Worm (Caenorhabditis elegans) whole organism, L4 larva: ENCODE results near the gene ape-1.

ENCODE experiments used
- unc-39 ChIP-seq: sonication (generic microtip); optimal IDR thresholded peaks from 2 replicates; lab custom pipeline; 2017; ENCODE audit warnings: missing biosample characterization, missing genetic modification characterization
- zag-1 ChIP-seq: fragments of 150-350 bp; optimal IDR thresholded peaks from 2 replicates; lab custom pipeline; 2014; ENCODE audit warnings: missing biosample characterization, missing genetic modification characterization

DNA sequence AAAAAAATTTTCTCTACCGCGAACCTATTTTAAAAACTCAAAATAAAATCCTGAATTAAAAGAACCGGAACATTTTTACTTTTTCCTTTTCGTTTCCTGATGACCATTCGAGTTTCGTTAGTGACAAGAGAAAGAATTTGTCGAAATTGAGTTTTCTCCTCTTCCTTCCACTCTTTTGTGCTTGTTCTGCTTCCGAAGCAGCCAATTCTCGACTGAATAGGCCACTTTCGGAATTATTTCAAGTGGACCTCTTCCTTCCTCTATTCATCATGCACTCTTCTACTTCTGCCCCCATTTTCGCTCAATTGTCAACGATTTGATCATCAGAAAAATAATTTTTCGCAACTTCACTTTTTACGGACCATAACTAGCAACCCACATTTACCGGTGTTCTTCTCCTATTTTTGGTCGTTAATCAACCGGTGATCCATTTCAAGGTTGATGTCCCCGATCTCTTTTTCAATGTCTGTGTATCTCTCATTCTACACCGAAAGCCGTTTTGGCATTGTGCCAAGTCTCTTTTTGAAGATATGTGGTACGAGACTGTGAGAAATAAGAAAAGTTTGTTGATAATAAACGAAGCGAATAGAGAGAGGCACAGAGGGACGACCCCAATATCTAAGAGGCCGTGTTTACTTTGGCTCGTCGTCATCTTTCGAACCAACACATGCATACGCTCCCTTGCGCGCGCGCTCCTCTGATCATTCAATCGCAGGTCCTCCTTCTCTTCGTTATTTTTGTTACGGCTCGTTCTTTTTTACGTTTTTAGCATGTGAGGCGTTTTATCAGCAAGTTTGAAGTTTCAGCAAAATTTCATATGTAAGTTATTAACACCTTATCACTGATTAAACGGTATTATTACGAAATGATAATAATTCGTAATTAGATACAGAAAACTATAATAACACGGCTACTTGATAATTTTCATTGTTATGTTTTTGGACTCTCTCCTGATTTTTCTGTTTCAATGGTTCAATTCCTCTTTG, 851 bp upstream of the ape-1 start:
- no peak for TF ChIP-seq unc-39 (tag; lab: Kevin White, UChicago)
- TF ChIP-seq zag-1 (tag; lab: Kevin White, UChicago): no peak
